Worm (Caenorhabditis elegans) whole organism, L3 larva: ENCODE measurements around the gene Y44A6D.1.

Source experiments
- ceh-82 ChIP-seq: fragments of 150-350 bp; optimal IDR thresholded peaks from 2 replicates; lab custom pipeline; 2014; ENCODE audit warnings: missing biosample characterization, missing genetic modification characterization
- eor-1 ChIP-seq, 2 experiments: fragments of 150-350 bp; optimal IDR thresholded peaks; 2 replicates each; lab custom pipeline; 2014 to 2018; ENCODE audit warnings: missing biosample characterization in 2 of 2, missing genetic modification characterization in 2 of 2
- nhr-237 ChIP-seq: fragments of 150-350 bp; optimal IDR thresholded peaks from 2 replicates; lab custom pipeline; 2014; ENCODE audit warnings: missing biosample characterization, missing genetic modification characterization
- nhr-25 ChIP-seq: sonication (generic microtip); optimal IDR thresholded peaks from 2 replicates; lab custom pipeline; 2017; ENCODE audit warnings: missing biosample characterization, missing genetic modification characterization
- nhr-28 ChIP-seq: fragments of 150-350 bp; optimal IDR thresholded peaks from 2 replicates; lab custom pipeline; 2014; ENCODE audit warnings: missing biosample characterization, missing genetic modification characterization
- tbx-2 ChIP-seq: sonication (generic microtip); optimal IDR thresholded peaks from 2 replicates; lab custom pipeline; 2016; ENCODE audit warnings: mild to moderate bottlenecking, missing genetic modification characterization, missing compliant biosample characterization

- TF ChIP-seq ceh-82 (tag; lab: Kevin White, UChicago) (no peak), nhr-28 (tag; lab: Kevin White, UChicago) (no peak), nhr-25 (tag; lab: Kevin White, UChicago) (no peak), tbx-2 (tag; lab: Kevin White, UChicago) (no peak), nhr-237 (tag; lab: Kevin White, UChicago) (no peak), eor-1 (tag; optimal IDR thresholded peaks at IDR 0.05; lab: Kevin White, UChicago) (no peak)
Measured at ce11 chrV:20782188-20782587, 7.6 kb downstream of the Y44A6D.1 start.
